Worm (Caenorhabditis elegans): ENCODE results near the gene T25B9.6.

The T25B9.6 gene

DNA sequence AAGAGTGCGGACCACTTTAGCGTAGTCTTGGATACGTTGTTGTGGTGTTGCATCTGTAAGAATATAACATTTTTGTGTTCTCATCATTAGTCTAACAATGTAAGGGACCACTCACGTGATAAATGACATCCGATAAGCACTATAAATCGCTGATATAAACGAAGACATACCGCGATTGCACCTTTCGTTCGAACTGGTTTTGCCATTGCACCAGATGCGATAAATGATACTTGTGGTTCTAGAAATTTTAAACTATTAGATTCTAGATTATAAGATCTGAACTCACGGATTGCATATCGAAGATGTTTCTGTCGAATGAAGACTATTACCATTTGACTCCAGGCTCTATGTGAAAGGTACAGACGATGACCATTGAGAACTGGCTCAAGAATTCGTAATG, 13.4 kb downstream of the T25B9.6 start:
- peak; percentile 94 for TF ChIP-seq aha-1 (tag)
- no peak for TF ChIP-seq ceh-20 (GFP tag; IDR thresholded peaks at IDR 0.05)

DNA sequence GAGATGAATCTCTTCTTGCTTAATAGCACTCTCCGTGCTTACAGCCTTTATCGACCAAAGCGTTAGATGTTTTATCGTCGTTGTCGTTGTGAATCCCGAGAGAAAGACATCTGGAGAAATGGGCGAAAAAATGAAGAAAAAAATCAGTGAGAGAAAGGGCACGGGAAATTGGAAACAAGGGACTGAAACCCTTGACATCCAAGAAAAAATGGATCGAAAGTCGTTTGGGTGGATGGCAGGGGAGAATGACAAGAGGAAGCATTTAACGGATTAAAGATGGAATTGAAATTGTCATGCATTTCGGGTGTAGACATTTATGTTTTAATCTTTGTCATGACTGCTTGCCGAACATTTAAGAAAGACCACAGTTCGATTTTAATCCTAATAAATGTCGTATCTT, 15.9 kb downstream of the T25B9.6 start, which contains the start of gene inpp-1:
Gene inpp-1 (minus strand): TSS at position 101 of the 400 bp plus-strand sequence.
- TF ChIP-seq lin-13 (GFP tag; optimal IDR thresholded peaks at IDR 0.05), result no peak
- no peak for TF ChIP-seq Y75B8A.6 (GFP tag; IDR thresholded peaks at IDR 0.05)
- no peak for TF ChIP-seq ctbp-1 (GFP tag; IDR thresholded peaks at IDR 0.05)
- TF ChIP-seq lir-3 (tag; optimal IDR thresholded peaks at IDR 0.05), result no peak
- TF ChIP-seq dpl-1 (GFP tag; optimal IDR thresholded peaks at IDR 0.05), result no peak
- TF ChIP-seq nhr-11 (tag; optimal IDR thresholded peaks at IDR 0.05), result no peak
- TF ChIP-seq pha-4 (GFP tag; IDR thresholded peaks at IDR 0.05), result no peak
- no peak for TF ChIP-seq pha-4 (tag; optimal IDR thresholded peaks at IDR 0.05)
- no peak for TF ChIP-seq nhr-42 (GFP tag; IDR thresholded peaks at IDR 0.05)
- TF ChIP-seq F10B5.3 (tag; optimal IDR thresholded peaks at IDR 0.05), result no peak
- no peak for TF ChIP-seq unc-62 (GFP tag; optimal IDR thresholded peaks at IDR 0.05 in 1 of 2)
- no peak for TF ChIP-seq unc-62 (tag; optimal IDR thresholded peaks at IDR 0.05)
- no peak for TF ChIP-seq fkh-10 (GFP tag; optimal IDR thresholded peaks at IDR 0.05)
- TF ChIP-seq nhr-28 (tag; optimal IDR thresholded peaks at IDR 0.05), result no peak
- TF ChIP-seq lin-39 (tag; optimal IDR thresholded peaks at IDR 0.05), result no peak
- no peak for TF ChIP-seq nhr-10 (tag; optimal IDR thresholded peaks at IDR 0.05)
- no peak for TF ChIP-seq dmd-9 (GFP tag; IDR thresholded peaks at IDR 0.05)
- TF ChIP-seq ceh-44 (GFP tag; IDR thresholded peaks at IDR 0.05), result no peak
- no peak for TF ChIP-seq D1046.2 (GFP tag; IDR thresholded peaks at IDR 0.05)
- no peak for TF ChIP-seq vab-7 (GFP tag; IDR thresholded peaks at IDR 0.05)
- TF ChIP-seq zip-2 (tag; optimal IDR thresholded peaks at IDR 0.05), result no peak

DNA sequence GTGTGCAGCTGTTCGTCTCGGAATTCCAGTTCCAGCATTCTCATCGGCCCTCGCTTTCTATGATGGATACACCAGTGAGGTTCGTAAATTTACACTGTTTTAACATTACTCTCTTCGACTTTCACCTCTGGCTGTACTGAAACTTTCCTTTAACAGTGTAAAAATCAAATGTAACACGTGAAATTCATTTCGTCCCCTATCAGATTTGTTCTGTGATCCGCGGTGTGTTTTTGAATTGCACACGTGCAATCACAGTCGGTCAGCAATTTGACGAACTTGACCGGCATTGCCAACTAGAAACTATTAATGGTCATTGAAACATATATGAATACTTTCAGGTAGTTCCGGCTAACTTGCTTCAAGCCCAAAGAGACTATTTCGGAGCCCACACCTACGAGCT, 19.1 kb downstream of the T25B9.6 start:
- no peak for TF ChIP-seq sdz-12 (GFP tag; optimal IDR thresholded peaks at IDR 0.05)
- no peak for TF ChIP-seq dmd-6 (GFP tag; IDR thresholded peaks at IDR 0.05)
- TF ChIP-seq nhr-102 (tag; optimal IDR thresholded peaks at IDR 0.05), result no peak
- TF ChIP-seq mxl-3 (GFP tag; optimal IDR thresholded peaks at IDR 0.05), result peak; percentile 1
- no peak for TF ChIP-seq zag-1 (tag; optimal IDR thresholded peaks at IDR 0.05)
- no peak for TF ChIP-seq hlh-11 (tag; optimal IDR thresholded peaks at IDR 0.05)
- peak; percentile 7 for TF ChIP-seq nhr-28 (tag; optimal IDR thresholded peaks at IDR 0.05)
- TF ChIP-seq fos-1 (tag; optimal IDR thresholded peaks at IDR 0.05), result no peak
- TF ChIP-seq lsy-2 (tag; optimal IDR thresholded peaks at IDR 0.05), result no peak
- peak; percentile 17 for TF ChIP-seq hlh-30 (tag; optimal IDR thresholded peaks at IDR 0.05; ENCODE audit: insufficient read depth)
- no peak for TF ChIP-seq D1046.2 (GFP tag; IDR thresholded peaks at IDR 0.05)
- TF ChIP-seq unc-62 (GFP tag; optimal IDR thresholded peaks at IDR 0.05 in 1 of 2), result peak in 1 of 2 experiments; percentile 66
- no peak for TF ChIP-seq unc-62 (tag; optimal IDR thresholded peaks at IDR 0.05)
- 0 out of 2 replicates have a peak, but pooled peaks have one; percentile 49 for TF ChIP-seq mxl-2 (GFP tag; conservative IDR thresholded peaks at IDR 0.05)
- no peak for TF ChIP-seq hmg-1.1 (GFP tag; IDR thresholded peaks at IDR 0.05)
- no peak for TF ChIP-seq F49E8.2 (tag; optimal IDR thresholded peaks at IDR 0.05; ENCODE audit: borderline replicate concordance)
- TF ChIP-seq nhr-111 (GFP tag; optimal IDR thresholded peaks at IDR 0.05), result no peak

DNA sequence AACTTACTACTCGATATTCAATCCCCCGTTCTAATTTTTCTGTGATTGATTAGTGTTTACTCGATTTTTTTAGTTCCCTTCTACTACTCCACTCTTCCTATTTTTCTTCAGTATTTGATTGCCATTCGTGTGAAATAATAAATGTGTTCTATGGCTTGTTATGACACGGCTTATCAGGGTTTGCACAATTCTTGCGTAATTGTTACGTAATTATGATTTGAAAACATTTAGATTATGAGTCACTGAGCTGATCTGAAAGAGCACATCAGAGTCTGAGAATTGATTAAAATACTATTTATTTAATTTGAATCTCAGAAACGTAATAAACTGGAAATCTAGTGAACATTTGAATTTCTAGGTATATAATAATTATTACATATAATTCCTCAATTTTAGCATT, 19.7 kb downstream of the T25B9.6 start:
- TF ChIP-seq nhr-41 (GFP tag; IDR thresholded peaks at IDR 0.05) (no peak), snpc-1.2 (GFP tag; IDR thresholded peaks at IDR 0.05) (0 out of 2 replicates have a peak, but pooled peaks have one; percentile 14)
